Fruit fly (Drosophila melanogaster) whole organism, pupa: Measurements from ENCODE around the gene CG3184.

ENCODE experiments used
- CG10348 ChIP-seq: fragments of 200-800 bp; sonication (Bioruptor generic); IDR thresholded peaks from 2 replicates; pipeline ENCODE4 v1.3.6; 2022; ENCODE audit warnings: missing biosample characterization, missing genetic modification characterization
- CG12605 ChIP-seq: fragments of 200-800 bp; sonication (Bioruptor generic); IDR thresholded peaks from 2 replicates; pipeline ENCODE4 v1.3.6; 2022; ENCODE audit warnings: missing biosample characterization, missing genetic modification characterization
- CG13204 ChIP-seq: fragments of 200-800 bp; sonication (Bioruptor generic); optimal IDR thresholded peaks from 2 replicates; lab custom pipeline; 2018; ENCODE audit warnings: missing biosample characterization, mild to moderate bottlenecking, missing genetic modification characterization, moderate library complexity
- CG14655 ChIP-seq: fragments of 200-800 bp; sonication (Bioruptor generic); optimal IDR thresholded peaks from 3 replicates; lab custom pipeline; 2017; ENCODE audit warnings: mild to moderate bottlenecking, missing biosample characterization, missing genetic modification reagents, missing genetic modification characterization
- CG15710 ChIP-seq: fragments of 200-800 bp; sonication (Bioruptor generic); optimal IDR thresholded peaks from 2 replicates; lab custom pipeline; 2018; ENCODE audit warnings: missing biosample characterization, mild to moderate bottlenecking, missing genetic modification characterization, moderate library complexity
- CG17806 ChIP-seq: fragments of 200-800 bp; sonication (Bioruptor generic); optimal IDR thresholded peaks from 2 replicates; lab custom pipeline; 2018; ENCODE audit warnings: missing biosample characterization, mild to moderate bottlenecking, missing genetic modification characterization, moderate library complexity
- CG32121 ChIP-seq: fragments of 200-800 bp; sonication (Bioruptor generic); IDR thresholded peaks from 2 replicates; pipeline ENCODE4 v1.3.6; 2022; ENCODE audit warnings: missing biosample characterization, missing genetic modification characterization
- CG34367 ChIP-seq: fragments of 200-800 bp; sonication (Bioruptor generic); optimal IDR thresholded peaks from 2 replicates; lab custom pipeline; 2018; ENCODE audit warnings: missing biosample characterization, mild to moderate bottlenecking, missing genetic modification characterization
- CG4496 ChIP-seq: fragments of 200-800 bp; sonication (Bioruptor generic); IDR thresholded peaks from 3 replicates; pipeline ENCODE4 v1.3.6; 2022; ENCODE audit warnings: missing biosample characterization, missing genetic modification characterization
- CG8159 ChIP-seq: fragments of 200-800 bp; sonication (Bioruptor generic); optimal IDR thresholded peaks from 3 replicates; lab custom pipeline; 2018; ENCODE audit warnings: missing biosample characterization, mild to moderate bottlenecking, missing genetic modification characterization, moderate library complexity
- CG8301 ChIP-seq: fragments of 200-800 bp; sonication (Bioruptor generic); optimal IDR thresholded peaks from 2 replicates; lab custom pipeline; 2018; ENCODE audit warnings: missing biosample characterization, mild to moderate bottlenecking, missing genetic modification characterization
- CG9948 ChIP-seq: fragments of 200-800 bp; sonication (Bioruptor generic); optimal IDR thresholded peaks from 2 replicates; lab custom pipeline; 2018; ENCODE audit warnings: missing biosample characterization, mild to moderate bottlenecking, missing genetic modification characterization, moderate library complexity
- D1 ChIP-seq: fragments of 200-800 bp; sonication (Bioruptor generic); optimal IDR thresholded peaks from 2 replicates; lab custom pipeline; 2018; ENCODE audit warnings: missing biosample characterization, mild to moderate bottlenecking, missing genetic modification characterization, moderate library complexity
- EcR ChIP-seq: fragments of 200-800 bp; sonication (Bioruptor generic); optimal IDR thresholded peaks from 3 replicates; lab custom pipeline; 2019; ENCODE audit warnings: missing biosample characterization, missing genetic modification characterization, mild to moderate bottlenecking, moderate library complexity, missing genetic modification reagents
- Ets98B ChIP-seq: fragments of 200-800 bp; sonication (Bioruptor generic); IDR thresholded peaks from 2 replicates; pipeline ENCODE4 v1.3.6; 2022; ENCODE audit warnings: missing biosample characterization, missing genetic modification characterization
- Pif1A ChIP-seq: fragments of 200-800 bp; sonication (Bioruptor generic); optimal IDR thresholded peaks from 3 replicates; lab custom pipeline; 2016; ENCODE audit warnings: missing biosample characterization, missing genetic modification characterization
- Pif1B ChIP-seq: fragments of 200-800 bp; sonication (Bioruptor generic); optimal IDR thresholded peaks from 3 replicates; lab custom pipeline; 2016; ENCODE audit warnings: missing biosample characterization, missing genetic modification characterization
- Snoo ChIP-seq: fragments of 200-800 bp; sonication (Bioruptor generic); optimal IDR thresholded peaks from 3 replicates; lab custom pipeline; 2017; ENCODE audit warnings: missing biosample characterization, mild to moderate bottlenecking, missing genetic modification characterization, inconsistent platforms
- fd96Ca ChIP-seq: fragments of 200-800 bp; sonication (Bioruptor generic); IDR thresholded peaks from 3 replicates; pipeline ENCODE4 v1.3.6; 2022; ENCODE audit warnings: missing biosample characterization, missing genetic modification characterization
- gl ChIP-seq: fragments of 200-800 bp; sonication (Bioruptor generic); optimal IDR thresholded peaks from 2 replicates; lab custom pipeline; 2018; ENCODE audit warnings: missing biosample characterization, mild to moderate bottlenecking, missing genetic modification characterization
- rn ChIP-seq: fragments of 200-800 bp; sonication (Bioruptor generic); IDR thresholded peaks from 2 replicates; pipeline ENCODE4 v1.3.6; 2022; ENCODE audit warnings: missing biosample characterization, missing genetic modification characterization

Gene CG3184

dm6 chrX:6702028-6702433 lies 13.5 kb upstream of the CG3184 start:
- TF ChIP-seq Pif1A (GFP tag; lab: Kevin White, UChicago) (peak; percentile 74), CG34367 (tag; lab: Kevin White, UChicago) (peak; percentile 74), CG15710 (tag; lab: Kevin White, UChicago) (peak; percentile 78), CG10348 (GFP tag; lab: Robert Waterston, UW) (0 out of 2 replicates have a peak, but pooled peaks have one; percentile 45), gl (tag; lab: Kevin White, UChicago) (peak; percentile 33), CG13204 (peak; percentile 54), fd96Ca (GFP tag; lab: Robert Waterston, UW) (peak; percentile 66; the same call in 2 of the 3 replicates), CG14655 (GFP tag; lab: Kevin White, UChicago) (peak; percentile 82), rn (peak; percentile 51), CG4496 (peak; percentile 88), CG8159 (tag; lab: Kevin White, UChicago) (peak; percentile 83), D1 (peak; percentile 43), CG32121 (GFP tag; lab: Robert Waterston, UW) (peak; percentile 83), CG17806 (tag; lab: Kevin White, UChicago) (peak; percentile 74), Pif1B (GFP tag; lab: Kevin White, UChicago) (peak; percentile 67), CG8301 (tag; lab: Kevin White, UChicago) (peak; percentile 80), CG12605 (GFP tag; lab: Robert Waterston, UW) (peak; percentile 53; the same call in 1 of the 2 replicates), Snoo (peak; percentile 9), CG9948 (peak; percentile 74), EcR (GFP tag; lab: Kevin White, UChicago) (no peak), Ets98B (GFP tag; lab: Robert Waterston, UW) (peak; percentile 78)

DNA sequence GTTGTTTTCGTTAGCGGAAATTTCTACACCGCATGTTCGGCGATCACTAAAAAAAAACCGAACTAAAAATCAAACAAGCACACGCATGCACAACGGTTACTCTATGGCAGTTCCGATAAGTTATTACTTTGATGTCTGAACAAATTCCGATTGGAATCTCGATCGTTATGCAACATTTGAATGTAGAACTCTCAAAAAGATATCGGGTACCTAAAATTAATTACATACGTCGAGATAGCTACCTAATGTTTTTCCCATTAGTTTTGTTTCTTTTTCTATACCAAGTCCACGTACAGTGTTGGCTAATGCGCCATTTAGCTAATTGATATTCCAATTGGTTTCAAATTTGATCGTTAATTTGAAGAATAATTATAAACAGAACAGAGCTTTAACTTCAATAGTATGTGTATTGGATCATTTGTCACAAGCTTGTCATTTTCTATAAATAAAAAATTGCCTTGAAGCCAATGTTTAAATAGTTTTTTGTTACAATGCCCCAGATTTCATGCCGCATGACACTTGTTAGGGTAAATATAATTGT lies 12.5 kb upstream of the CG3184 start:
- TF ChIP-seq CG9948 (no peak), CG14655 (GFP tag; lab: Kevin White, UChicago) (no peak), Snoo (no peak), CG34367 (tag; lab: Kevin White, UChicago) (no peak), gl (tag; lab: Kevin White, UChicago) (no peak), Ets98B (GFP tag; lab: Robert Waterston, UW) (no peak), CG32121 (GFP tag; lab: Robert Waterston, UW) (no peak), D1 (no peak), CG13204 (no peak), CG8301 (tag; lab: Kevin White, UChicago) (no peak), CG10348 (GFP tag; lab: Robert Waterston, UW) (no peak), fd96Ca (GFP tag; lab: Robert Waterston, UW) (no peak), CG8159 (tag; lab: Kevin White, UChicago) (no peak)

dm6 chrX:6700263-6700989 lies 11.9 kb upstream of the CG3184 start:
- TF ChIP-seq CG17806 (tag; lab: Kevin White, UChicago) (no peak), CG9948 (no peak), Pif1A (GFP tag; lab: Kevin White, UChicago) (peak; percentile 10), EcR (GFP tag; lab: Kevin White, UChicago) (peak; percentile 25), CG12605 (GFP tag; lab: Robert Waterston, UW) (no peak), CG4496 (no peak), Snoo (no peak), CG14655 (GFP tag; lab: Kevin White, UChicago) (no peak), Ets98B (GFP tag; lab: Robert Waterston, UW) (no peak), rn (no peak), CG8301 (tag; lab: Kevin White, UChicago) (no peak), CG32121 (GFP tag; lab: Robert Waterston, UW) (no peak; the same call in 1 of the 2 replicates), CG10348 (GFP tag; lab: Robert Waterston, UW) (no peak)

DNA sequence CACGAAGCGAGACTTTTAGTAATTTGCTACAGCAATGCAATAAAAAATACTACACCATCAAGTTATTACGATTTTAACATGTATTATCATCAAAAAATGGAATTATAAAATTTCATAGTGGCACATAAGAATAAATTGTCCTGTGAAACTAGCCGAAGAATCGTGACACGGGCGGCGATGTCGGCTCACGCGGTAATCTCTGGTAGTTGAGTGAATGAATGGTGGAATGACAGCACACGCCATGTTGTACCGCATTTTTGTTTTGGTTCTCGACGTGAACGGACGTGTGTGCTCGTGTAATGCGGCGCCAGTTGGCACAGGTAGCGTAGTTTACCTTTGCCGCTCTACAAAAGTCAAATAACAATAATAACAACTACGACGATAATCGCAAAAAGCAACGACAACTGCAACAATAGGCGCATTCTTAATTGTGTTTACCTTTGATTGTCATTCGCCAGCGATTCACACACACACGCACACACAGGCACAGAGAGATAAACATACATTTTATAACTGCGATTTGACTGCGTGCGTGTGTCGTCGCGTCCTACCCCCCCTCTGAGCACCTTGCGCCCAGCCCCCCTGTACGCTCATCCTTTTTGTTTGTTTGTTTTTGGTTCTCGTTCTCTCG lies 10.8 kb upstream of the CG3184 start, which contains the start of gene CG14441:
CG14441 (plus strand) TSS at position 254 of the 631 bp plus-strand sequence.
- TF ChIP-seq fd96Ca (GFP tag; lab: Robert Waterston, UW) (no peak), CG32121 (GFP tag; lab: Robert Waterston, UW) (no peak; the same call in 1 of the 2 replicates), gl (tag; lab: Kevin White, UChicago) (peak; percentile 16), CG34367 (tag; lab: Kevin White, UChicago) (no peak), CG8159 (tag; lab: Kevin White, UChicago) (peak; percentile 53), CG15710 (tag; lab: Kevin White, UChicago) (peak; percentile 44), Ets98B (GFP tag; lab: Robert Waterston, UW) (no peak; the same call in 1 of the 2 replicates), D1 (no peak), CG14655 (GFP tag; lab: Kevin White, UChicago) (peak; percentile 41), Pif1B (GFP tag; lab: Kevin White, UChicago) (peak; percentile 71), CG13204 (peak; percentile 67), Pif1A (GFP tag; lab: Kevin White, UChicago) (peak; percentile 68), CG10348 (GFP tag; lab: Robert Waterston, UW) (no peak), CG4496 (peak; percentile 63; the same call in 2 of the 3 replicates), EcR (GFP tag; lab: Kevin White, UChicago) (peak; percentile 54), CG12605 (GFP tag; lab: Robert Waterston, UW) (peak; percentile 38; the same call in 1 of the 2 replicates), Snoo (peak; percentile 15), rn (no peak), CG8301 (tag; lab: Kevin White, UChicago) (peak; percentile 43), CG9948 (peak; percentile 24), CG17806 (tag; lab: Kevin White, UChicago) (peak; percentile 24)
